Fruit fly (Drosophila melanogaster) whole organism, embryonic: ENCODE measurements around the gene slf.

Source experiments
- Awh ChIP-seq: fragments of 200-800 bp; sonication (Bioruptor generic); IDR thresholded peaks from 2 replicates; pipeline ENCODE4, ENCODE4 v1.3.6; 2022; ENCODE audit warnings: missing biosample characterization, missing genetic modification characterization
- CG10654 ChIP-seq: fragments of 200-800 bp; sonication (Bioruptor generic); optimal IDR thresholded peaks from 2 replicates; lab custom pipeline; 2016; ENCODE audit warnings: missing biosample characterization, missing genetic modification characterization
- CG11504 ChIP-seq: fragments of 200-800 bp; sonication (Bioruptor generic); optimal IDR thresholded peaks from 3 replicates; lab custom pipeline; 2019; ENCODE audit warnings: missing biosample characterization, mild to moderate bottlenecking, missing genetic modification characterization, moderate library complexity
- CG12104 ChIP-seq: fragments of 200-800 bp; sonication (Bioruptor generic); optimal IDR thresholded peaks from 3 replicates; lab custom pipeline; 2016; ENCODE audit warnings: missing biosample characterization, missing genetic modification characterization
- CG12155 ChIP-seq: fragments of 200-800 bp; sonication (Bioruptor generic); optimal IDR thresholded peaks from 3 replicates; lab custom pipeline; 2016; ENCODE audit warnings: missing biosample characterization, missing genetic modification characterization
- CG1233 ChIP-seq: fragments of 200-800 bp; sonication (Bioruptor generic); optimal IDR thresholded peaks from 4 replicates; lab custom pipeline; 2018; ENCODE audit warnings: missing biosample characterization, mild to moderate bottlenecking, missing genetic modification characterization
- CG12391 ChIP-seq: fragments of 200-800 bp; sonication (Bioruptor generic); optimal IDR thresholded peaks from 3 replicates; lab custom pipeline; 2018; ENCODE audit warnings: missing biosample characterization, mild to moderate bottlenecking, missing genetic modification characterization, moderate library complexity
- CG1603 ChIP-seq: fragments of 200-800 bp; sonication (Bioruptor generic); optimal IDR thresholded peaks from 2 replicates; lab custom pipeline; 2019; ENCODE audit warnings: missing biosample characterization, mild to moderate bottlenecking, missing genetic modification characterization, moderate library complexity
- CG17385 ChIP-seq: fragments of 200-800 bp; sonication (Bioruptor generic); optimal IDR thresholded peaks from 3 replicates; lab custom pipeline; 2018; ENCODE audit warnings: missing biosample characterization, mild to moderate bottlenecking, missing genetic modification characterization
- CG18011 ChIP-seq: fragments of 200-800 bp; sonication (Bioruptor generic); optimal IDR thresholded peaks from 2 replicates; lab custom pipeline; 2017; ENCODE audit warnings: missing biosample characterization, missing genetic modification characterization, mild to moderate bottlenecking, moderate library complexity, missing genotype
- CG18619 ChIP-seq: fragments of 200-800 bp; sonication (Bioruptor generic); optimal IDR thresholded peaks from 3 replicates; lab custom pipeline; 2017; ENCODE audit warnings: missing biosample characterization, mild to moderate bottlenecking, missing genetic modification characterization
- CG2712 ChIP-seq: fragments of 200-800 bp; optimal IDR thresholded peaks from 3 replicates; lab custom pipeline; 2019; ENCODE audit warnings: missing biosample characterization, mild to moderate bottlenecking, missing genetic modification characterization, moderate library complexity
- CG3281 ChIP-seq: fragments of 200-800 bp; sonication (Bioruptor generic); optimal IDR thresholded peaks from 3 replicates; lab custom pipeline; 2017; ENCODE audit warnings: missing biosample characterization, mild to moderate bottlenecking, missing genetic modification characterization
- CG34224 ChIP-seq: fragments of 200-800 bp; sonication (Bioruptor generic); IDR thresholded peaks from 3 replicates; pipeline ENCODE4 v1.3.6; 2022; ENCODE audit warnings: missing biosample characterization, missing genetic modification characterization; ENCODE audit not compliant: partially characterized antibody
- CG4730 ChIP-seq: fragments of 200-800 bp; sonication (Bioruptor generic); IDR thresholded peaks from 2 replicates; pipeline ENCODE4 v1.3.6; 2022; ENCODE audit warnings: missing biosample characterization, missing genetic modification characterization
- CG5245 ChIP-seq: fragments of 200-800 bp; sonication (Bioruptor generic); optimal IDR thresholded peaks from 3 replicates; lab custom pipeline; 2016; ENCODE audit warnings: missing biosample characterization, missing genetic modification characterization
- CG6813 ChIP-seq: fragments of 200-800 bp; sonication (Bioruptor generic); optimal IDR thresholded peaks from 2 replicates; lab custom pipeline; 2017; ENCODE audit warnings: missing biosample characterization, missing genetic modification characterization, mild to moderate bottlenecking, moderate library complexity, missing genetic modification reagents
- CG8478 ChIP-seq: fragments of >200 bp; optimal IDR thresholded peaks from 2 replicates; lab custom pipeline; 2018
- Chrac-16 ChIP-seq: fragments of 200-800 bp; sonication (Bioruptor generic); optimal IDR thresholded peaks from 3 replicates; lab custom pipeline; 2016; ENCODE audit warnings: missing biosample characterization, missing genetic modification characterization
- D19B ChIP-seq: fragments of 200-800 bp; sonication (Bioruptor generic); optimal IDR thresholded peaks from 2 replicates; lab custom pipeline; 2017; ENCODE audit warnings: missing biosample characterization, mild to moderate bottlenecking, missing genetic modification characterization
- Dad ChIP-seq: fragments of 200-800 bp; sonication (Bioruptor generic); optimal IDR thresholded peaks from 3 replicates; lab custom pipeline; 2016; ENCODE audit warnings: missing biosample characterization, missing genetic modification characterization
- Dip3 ChIP-seq: fragments of 200-800 bp; sonication (Bioruptor generic); optimal IDR thresholded peaks from 3 replicates; lab custom pipeline; 2016; ENCODE audit warnings: missing biosample characterization, missing genetic modification characterization
- Doc3 ChIP-seq: fragments of 200-800 bp; sonication (Bioruptor generic); IDR thresholded peaks from 3 replicates; pipeline ENCODE4 v1.3.6; 2022; ENCODE audit warnings: missing biosample characterization, missing genetic modification characterization; ENCODE audit not compliant: partially characterized antibody
- Jarid2 ChIP-seq: fragments of 200-800 bp; sonication (Bioruptor generic); optimal IDR thresholded peaks from 3 replicates; lab custom pipeline; 2017; ENCODE audit warnings: mild to moderate bottlenecking, missing biosample characterization, missing genetic modification reagents, missing genetic modification characterization
- Mad ChIP-seq: fragments of 200-800 bp; sonication (Bioruptor generic); optimal IDR thresholded peaks from 2 replicates; lab custom pipeline; 2016; ENCODE audit warnings: missing biosample characterization, missing genetic modification characterization
- Meics ChIP-seq: fragments of 200-800 bp; sonication (Bioruptor generic); optimal IDR thresholded peaks from 2 replicates; lab custom pipeline; 2017; ENCODE audit warnings: missing biosample characterization, mild to moderate bottlenecking, missing genetic modification characterization
- YL-1 ChIP-seq: fragments of 200-800 bp; sonication (Bioruptor generic); optimal IDR thresholded peaks from 3 replicates; lab custom pipeline; 2017; ENCODE audit warnings: missing biosample characterization, mild to moderate bottlenecking, missing genetic modification characterization
- ap ChIP-seq: fragments of 200-800 bp; sonication (Bioruptor generic); IDR thresholded peaks from 2 replicates; pipeline ENCODE4 v1.3.6; 2022; ENCODE audit warnings: missing biosample characterization, missing genetic modification characterization
- crc ChIP-seq: fragments of 200-800 bp; sonication (Bioruptor generic); optimal IDR thresholded peaks from 2 replicates; lab custom pipeline; 2016; ENCODE audit warnings: missing biosample characterization, missing genetic modification characterization
- crp ChIP-seq, 2 experiments: fragments of 200-800 bp; sonication (Bioruptor generic); optimal IDR thresholded peaks; 2 replicates in 1 of 2; 3 replicates in 1 of 2; lab custom pipeline; 2017; ENCODE audit warnings: missing biosample characterization in 2 of 2, missing genetic modification characterization in 2 of 2, mild to moderate bottlenecking in 1 of 2, moderate library complexity in 1 of 2
- cwo ChIP-seq: fragments of 200-800 bp; sonication (Bioruptor generic); optimal IDR thresholded peaks from 3 replicates; lab custom pipeline; 2017; ENCODE audit warnings: missing biosample characterization, missing genetic modification characterization, mild to moderate bottlenecking, moderate library complexity, missing genetic modification reagents
- dmrt11E ChIP-seq: fragments of 200-800 bp; sonication (Bioruptor generic); optimal IDR thresholded peaks from 3 replicates; lab custom pipeline; 2018; ENCODE audit warnings: missing biosample characterization, mild to moderate bottlenecking, missing genetic modification characterization, moderate library complexity
- ems ChIP-seq: fragments of 200-800 bp; sonication (Bioruptor generic); optimal IDR thresholded peaks from 3 replicates; lab custom pipeline; 2016; ENCODE audit warnings: missing biosample characterization, missing genetic modification characterization
- gfzf ChIP-seq: fragments of 200-800 bp; sonication (Bioruptor generic); optimal IDR thresholded peaks from 2 replicates; lab custom pipeline; 2016; ENCODE audit warnings: missing biosample characterization, mild to moderate bottlenecking, missing genetic modification characterization, moderate library complexity
- lov ChIP-seq, 2 experiments: fragments of 200-800 bp in 1 of 2; fragments of >200 bp in 1 of 2; sonication (Bioruptor generic) in 1 of 2; IDR thresholded peaks in 1 of 2; optimal IDR thresholded peaks in 1 of 2; 2 replicates in 1 of 2; 3 replicates in 1 of 2; pipeline versions ENCODE4 v1.3.6 to Lab custom; 2017 to 2022; ENCODE audit warnings: missing biosample characterization in 1 of 2, missing genetic modification characterization in 1 of 2
- nerfin-2 ChIP-seq: fragments of 200-800 bp; sonication (Bioruptor generic); IDR thresholded peaks from 2 replicates; pipeline ENCODE4 v1.3.6; 2022; ENCODE audit warnings: missing biosample characterization, missing genetic modification characterization; ENCODE audit not compliant: partially characterized antibody
- nom ChIP-seq: fragments of 200-800 bp; sonication (Bioruptor generic); optimal IDR thresholded peaks from 2 replicates; lab custom pipeline; 2017; ENCODE audit warnings: missing biosample characterization, missing genetic modification characterization, mild to moderate bottlenecking, moderate library complexity, missing genetic modification reagents
- pb ChIP-seq: fragments of 200-800 bp; sonication (Bioruptor generic); optimal IDR thresholded peaks from 3 replicates; lab custom pipeline; 2016; ENCODE audit warnings: missing biosample characterization, missing genetic modification characterization
- peb ChIP-seq: fragments of 200-800 bp; sonication (Bioruptor generic); IDR thresholded peaks from 2 replicates; pipeline ENCODE4 v1.3.6; 2022; ENCODE audit warnings: missing biosample characterization, missing genetic modification characterization
- sens-2 ChIP-seq: fragments of 200-800 bp; sonication (Bioruptor generic); IDR thresholded peaks from 2 replicates; pipeline ENCODE4 v1.3.6; 2022; ENCODE audit warnings: missing biosample characterization, missing genetic modification characterization
- seq ChIP-seq: fragments of 200-800 bp; sonication (Bioruptor generic); IDR thresholded peaks from 2 replicates; pipeline ENCODE4 v1.3.6; 2022; ENCODE audit warnings: missing biosample characterization, missing genetic modification characterization
- sima ChIP-seq: fragments of 200-800 bp; sonication (Bioruptor generic); optimal IDR thresholded peaks from 2 replicates; lab custom pipeline; 2016; ENCODE audit warnings: missing biosample characterization, missing genetic modification characterization
- slou ChIP-seq: fragments of 200-800 bp; sonication (Bioruptor generic); optimal IDR thresholded peaks from 3 replicates; lab custom pipeline; 2016; ENCODE audit warnings: missing biosample characterization, missing genetic modification characterization
- so ChIP-seq: fragments of 200-800 bp; sonication (Bioruptor generic); IDR thresholded peaks from 3 replicates; pipeline ENCODE4 v1.3.6; 2022; ENCODE audit warnings: missing biosample characterization, missing genetic modification characterization
- ssp ChIP-seq: fragments of 200-800 bp; sonication (Bioruptor generic); IDR thresholded peaks from 2 replicates; pipeline ENCODE4 v1.3.6; 2022; ENCODE audit warnings: missing biosample characterization, missing genetic modification characterization
- tgo ChIP-seq: fragments of 200-800 bp; sonication (Bioruptor generic); IDR thresholded peaks from 3 replicates; pipeline ENCODE4 v1.3.6; 2022; ENCODE audit warnings: missing biosample characterization, missing genetic modification characterization
- tll ChIP-seq, 2 experiments: fragments of 200-800 bp in 1 of 2; fragments of >200 bp in 1 of 2; sonication (Bioruptor generic) in 1 of 2; optimal IDR thresholded peaks; 2 replicates each; lab custom pipeline; 2017 to 2019; ENCODE audit warnings: missing biosample characterization in 2 of 2, missing genetic modification characterization in 2 of 2, mild to moderate bottlenecking in 1 of 2, moderate library complexity in 1 of 2
- trh ChIP-seq: fragments of 200-800 bp; sonication (Bioruptor generic); optimal IDR thresholded peaks from 2 replicates; lab custom pipeline; 2016; ENCODE audit warnings: missing biosample characterization, missing genetic modification characterization
- usp ChIP-seq: fragments of >200 bp; optimal IDR thresholded peaks from 2 replicates; lab custom pipeline; 2017; ENCODE audit warnings: missing biosample characterization, missing genetic modification characterization

slf gene

dm6 chr2L:4837772-4838397 is 36.2 kb upstream of the slf start, which contains the start of the genes tank and CG12194 (continued):
- TF ChIP-seq nom (GFP tag; lab: Kevin White, UChicago) (peak; percentile 92), CG18011 (GFP tag; lab: Kevin White, UChicago) (peak; percentile 93), Mad (GFP tag; lab: Kevin White, UChicago) (peak; percentile 99), CG17385 (GFP tag; lab: Kevin White, UChicago) (peak; percentile 96), CG12104 (GFP tag; lab: Kevin White, UChicago) (peak; percentile 94), CG3281 (GFP tag; lab: Kevin White, UChicago) (peak; percentile 98), CG12155 (peak; percentile 98), dmrt11E (peak; percentile 98), Awh (peak; percentile 99), ssp (GFP tag; lab: Robert Waterston, UW) (peak; percentile 95), tgo (GFP tag; lab: Robert Waterston, UW) (peak; percentile 99), CG1233 (peak; percentile 99), CG34224 (GFP tag; lab: Robert Waterston, UW) (peak; percentile 70), Dip3 (GFP tag; lab: Kevin White, UChicago) (peak; percentile 98), slou (GFP tag; lab: Kevin White, UChicago) (peak; percentile 99), gfzf (GFP tag; lab: Kevin White, UChicago) (peak; percentile 37), Meics (peak; percentile 99), D19B (GFP tag; lab: Kevin White, UChicago) (peak; percentile 95), YL-1 (peak; percentile 98), CG11504 (tag; lab: Kevin White, UChicago) (peak; percentile 97), ap (GFP tag; lab: Robert Waterston, UW) (peak; percentile 99), Doc3 (peak; percentile 82; the same call in 2 of the 3 replicates), seq (GFP tag; lab: Robert Waterston, UW) (peak; percentile 99), Jarid2 (GFP tag; lab: Kevin White, UChicago) (peak; percentile 87), crp (GFP tag; optimal IDR thresholded peaks at IDR 0.05; lab: Kevin White, UChicago) (peak; percentile 40 to 78), so (GFP tag; lab: Robert Waterston, UW) (peak; percentile 99), Dad (GFP tag; lab: Kevin White, UChicago) (peak; percentile 99), usp (GFP tag; lab: Kevin White, UChicago) (no peak), CG2712 (peak; percentile 99), CG10654 (GFP tag; lab: Kevin White, UChicago) (peak; percentile 99), crc (GFP tag; lab: Kevin White, UChicago) (peak; percentile 99), sens-2 (GFP tag; lab: Robert Waterston, UW) (peak; percentile 99), CG18619 (GFP tag; lab: Kevin White, UChicago) (peak; percentile 99), sima (peak; percentile 96), lov (optimal IDR thresholded peaks at IDR 0.05; lab: Kevin White, UChicago) (no peak), lov (GFP tag; IDR thresholded peaks at IDR 0.05; lab: Robert Waterston, UW) (peak; percentile 99), CG5245 (GFP tag; lab: Kevin White, UChicago) (peak; percentile 99), CG12391 (tag; lab: Kevin White, UChicago) (peak; percentile 99), Chrac-16 (GFP tag; lab: Kevin White, UChicago) (peak; percentile 99), pb (GFP tag; lab: Kevin White, UChicago) (peak; percentile 99), CG6813 (GFP tag; lab: Kevin White, UChicago) (peak; percentile 98), ems (GFP tag; lab: Kevin White, UChicago) (peak; percentile 99), nerfin-2 (GFP tag; lab: Robert Waterston, UW) (peak; percentile 60; the same call in 1 of the 2 replicates), trh (GFP tag; lab: Kevin White, UChicago) (peak; percentile 98), CG1603 (peak; percentile 99), tll (GFP tag; optimal IDR thresholded peaks at IDR 0.05; lab: Kevin White, UChicago) (peak in 1 of 2 experiments; percentile 31), CG8478 (lab: Kevin White, UChicago) (no peak), cwo (peak; percentile 96), peb (GFP tag; lab: Robert Waterston, UW) (peak; percentile 99), CG4730 (peak; percentile 99)
